Fruit fly (Drosophila melanogaster): Measurements from ENCODE around the gene SmydA-8.

- TF ChIP-seq Hr78 (GFP tag; optimal IDR thresholded peaks at IDR 0.05) (no peak), CG14667 (GFP tag; IDR thresholded peaks at IDR 0.05) (no peak), B-H1 (GFP tag; IDR thresholded peaks at IDR 0.05) (no peak), dm (GFP tag; optimal IDR thresholded peaks at IDR 0.05) (peak; percentile 97)
Measured at dm6 chrX:2262511-2262910, 48.9 kb upstream of the SmydA-8 start, which contains the start of the genes temp and CG3071.
